Fruit fly (Drosophila melanogaster) whole organism, embryonic: Measurements from ENCODE around the gene Ccz1.
A peak's percentile ranks its signal among the peaks of the same experiment; 100 is the strongest.

ENCODE experiments used
- BEAF-32 ChIP-seq: fragments of 200-800 bp; sonication (Bioruptor generic); optimal IDR thresholded peaks from 3 replicates; lab custom pipeline; 2017; ENCODE audit warnings: missing biosample characterization, missing genetic modification characterization, mild to moderate bottlenecking, moderate library complexity, missing genetic modification reagents
- Bteb2 ChIP-seq: fragments of 200-800 bp; sonication (Bioruptor generic); optimal IDR thresholded peaks from 2 replicates; lab custom pipeline; 2016; ENCODE audit warnings: missing biosample characterization, missing genetic modification characterization
- CG10431 ChIP-seq: fragments of 200-800 bp; sonication (Bioruptor generic); optimal IDR thresholded peaks from 3 replicates; lab custom pipeline; 2018; ENCODE audit warnings: missing biosample characterization, mild to moderate bottlenecking, missing genetic modification characterization
- CG10979 ChIP-seq: fragments of 200-800 bp; sonication (Bioruptor generic); optimal IDR thresholded peaks from 2 replicates; lab custom pipeline; 2018; ENCODE audit warnings: missing biosample characterization, mild to moderate bottlenecking, missing genetic modification characterization, moderate library complexity
- CG12236 ChIP-seq: fragments of 200-800 bp; sonication (Bioruptor generic); optimal IDR thresholded peaks from 2 replicates; lab custom pipeline; 2016; ENCODE audit warnings: missing biosample characterization, missing genetic modification characterization
- CG12769 ChIP-seq: fragments of 200-800 bp; sonication (Bioruptor generic); optimal IDR thresholded peaks from 2 replicates; lab custom pipeline; 2019; ENCODE audit warnings: missing biosample characterization, mild to moderate bottlenecking, missing genetic modification characterization, moderate library complexity
- CG1529 ChIP-seq: fragments of 200-800 bp; sonication (Bioruptor generic); optimal IDR thresholded peaks from 3 replicates; lab custom pipeline; 2018; ENCODE audit warnings: missing biosample characterization, missing genetic modification characterization
- CG1603 ChIP-seq: fragments of 200-800 bp; sonication (Bioruptor generic); optimal IDR thresholded peaks from 2 replicates; lab custom pipeline; 2019; ENCODE audit warnings: missing biosample characterization, mild to moderate bottlenecking, missing genetic modification characterization, moderate library complexity
- CG1647 ChIP-seq: fragments of 200-800 bp; sonication (Bioruptor generic); optimal IDR thresholded peaks from 3 replicates; lab custom pipeline; 2016; ENCODE audit warnings: missing biosample characterization, missing genetic modification characterization
- CG16815 ChIP-seq: fragments of 200-800 bp; sonication (Bioruptor generic); optimal IDR thresholded peaks from 3 replicates; lab custom pipeline; 2017; ENCODE audit warnings: missing biosample characterization, mild to moderate bottlenecking, missing genetic modification characterization
- CG17186 ChIP-seq: fragments of 200-800 bp; sonication (Bioruptor generic); optimal IDR thresholded peaks from 3 replicates; lab custom pipeline; 2017; ENCODE audit warnings: missing biosample characterization, missing genetic modification reagents, missing genetic modification characterization
- CG17612 ChIP-seq: fragments of 200-800 bp; sonication (Bioruptor generic); IDR thresholded peaks from 2 replicates; pipeline ENCODE4 v1.3.6; 2022; ENCODE audit warnings: missing biosample characterization, missing genetic modification characterization
- CG2202 ChIP-seq: fragments of 200-800 bp; sonication (Bioruptor generic); optimal IDR thresholded peaks from 2 replicates; lab custom pipeline; 2018; ENCODE audit warnings: missing biosample characterization, mild to moderate bottlenecking, missing genetic modification characterization
- CG30020 ChIP-seq: fragments of 200-800 bp; optimal IDR thresholded peaks from 2 replicates; lab custom pipeline; 2019; ENCODE audit warnings: missing biosample characterization, mild to moderate bottlenecking, missing genetic modification characterization, moderate library complexity
- CG31388 ChIP-seq: fragments of 200-800 bp; sonication (Bioruptor generic); optimal IDR thresholded peaks from 2 replicates; lab custom pipeline; 2016; ENCODE audit warnings: missing biosample characterization, missing genetic modification characterization
- CG7357 ChIP-seq: fragments of 200-800 bp; sonication (Bioruptor generic); IDR thresholded peaks from 3 replicates; pipeline ENCODE4 v1.3.6; 2022; ENCODE audit warnings: missing biosample characterization, missing genetic modification characterization
- CG8924 ChIP-seq: fragments of 200-800 bp; optimal IDR thresholded peaks from 3 replicates; lab custom pipeline; 2019; ENCODE audit warnings: missing biosample characterization, mild to moderate bottlenecking, missing genetic modification characterization, moderate library complexity
- CG9876 ChIP-seq: fragments of 200-800 bp; sonication (Bioruptor generic); optimal IDR thresholded peaks from 2 replicates; lab custom pipeline; 2016; ENCODE audit warnings: missing biosample characterization, missing genetic modification characterization
- Dip2 ChIP-seq: fragments of 200-800 bp; sonication (Bioruptor generic); IDR thresholded peaks from 2 replicates; pipeline ENCODE4 v1.3.6; 2022; ENCODE audit warnings: missing biosample characterization, missing genetic modification characterization
- Dip3 ChIP-seq: fragments of 200-800 bp; sonication (Bioruptor generic); optimal IDR thresholded peaks from 3 replicates; lab custom pipeline; 2016; ENCODE audit warnings: missing biosample characterization, missing genetic modification characterization
- Doc2 ChIP-seq: fragments of 200-800 bp; sonication (Bioruptor generic); IDR thresholded peaks from 2 replicates; pipeline ENCODE4 v1.3.6; 2022; ENCODE audit warnings: missing biosample characterization, missing genetic modification characterization
- Dref ChIP-seq: fragments of 200-800 bp; sonication (Bioruptor generic); IDR thresholded peaks from 2 replicates; pipeline ENCODE4 v1.3.6; 2022; ENCODE audit warnings: missing biosample characterization, missing genetic modification characterization
- Eip74EF ChIP-seq, 2 experiments: fragments of 200-800 bp in 1 of 2; fragments of >200 bp in 1 of 2; sonication (Bioruptor generic) in 1 of 2; optimal IDR thresholded peaks; 2 replicates each; lab custom pipeline; 2017 to 2019; ENCODE audit warnings: missing biosample characterization in 2 of 2, missing genetic modification characterization in 2 of 2, mild to moderate bottlenecking in 1 of 2, moderate library complexity in 1 of 2
- Gsc ChIP-seq: fragments of 200-800 bp; sonication (Bioruptor generic); IDR thresholded peaks from 2 replicates; pipeline ENCODE4 v1.3.6; 2022; ENCODE audit warnings: missing biosample characterization, missing genetic modification characterization
- HmgZ ChIP-seq: fragments of 200-800 bp; sonication (Bioruptor generic); optimal IDR thresholded peaks from 2 replicates; lab custom pipeline; 2018; ENCODE audit warnings: missing biosample characterization, mild to moderate bottlenecking, missing genetic modification characterization
- Hmx ChIP-seq: fragments of 200-800 bp; sonication (Bioruptor generic); optimal IDR thresholded peaks from 2 replicates; lab custom pipeline; 2016; ENCODE audit warnings: missing biosample characterization, missing genetic modification characterization
- Hr78 ChIP-seq, 2 experiments: fragments of 200-800 bp in 1 of 2; fragments of >200 bp in 1 of 2; sonication (Bioruptor generic) in 1 of 2; optimal IDR thresholded peaks; 2 replicates each; lab custom pipeline; 2017 to 2019; ENCODE audit warnings: missing biosample characterization in 2 of 2, missing genetic modification characterization in 2 of 2, mild to moderate bottlenecking in 1 of 2, moderate library complexity in 1 of 2
- Meics ChIP-seq: fragments of 200-800 bp; sonication (Bioruptor generic); optimal IDR thresholded peaks from 2 replicates; lab custom pipeline; 2017; ENCODE audit warnings: missing biosample characterization, mild to moderate bottlenecking, missing genetic modification characterization
- Mes4 ChIP-seq: fragments of 200-800 bp; sonication (Bioruptor generic); optimal IDR thresholded peaks from 2 replicates; lab custom pipeline; 2016; ENCODE audit warnings: missing biosample characterization, missing genetic modification characterization
- Nf-YA ChIP-seq: fragments of 200-800 bp; sonication (Bioruptor generic); IDR thresholded peaks from 2 replicates; pipeline ENCODE4 v1.3.6; 2022; ENCODE audit warnings: missing biosample characterization, missing genetic modification characterization
- Ravus ChIP-seq: fragments of 200-800 bp; sonication (Bioruptor generic); IDR thresholded peaks from 2 replicates; pipeline ENCODE4 v1.3.6; 2022; ENCODE audit warnings: missing biosample characterization, missing genetic modification characterization
- Sox100B ChIP-seq: fragments of 200-800 bp; sonication (Bioruptor generic); optimal IDR thresholded peaks from 3 replicates; lab custom pipeline; 2018; ENCODE audit warnings: missing biosample characterization, mild to moderate bottlenecking, missing genetic modification characterization
- TFAM ChIP-seq: fragments of 200-800 bp; sonication (Bioruptor generic); optimal IDR thresholded peaks from 2 replicates; lab custom pipeline; 2017; ENCODE audit warnings: missing biosample characterization, missing genetic modification characterization, inconsistent platforms
- ac ChIP-seq: fragments of 200-800 bp; sonication (Bioruptor generic); optimal IDR thresholded peaks from 3 replicates; lab custom pipeline; 2017; ENCODE audit warnings: missing biosample characterization, mild to moderate bottlenecking, missing genetic modification characterization
- disco-r ChIP-seq: fragments of 200-800 bp; sonication (Bioruptor generic); optimal IDR thresholded peaks from 2 replicates; lab custom pipeline; 2016; ENCODE audit warnings: missing biosample characterization, missing genetic modification characterization
- dm ChIP-seq: fragments of 200-800 bp; sonication (Bioruptor generic); optimal IDR thresholded peaks from 3 replicates; lab custom pipeline; 2016; ENCODE audit warnings: missing biosample characterization, missing genetic modification characterization
- ewg ChIP-seq: fragments of 200-800 bp; sonication (Bioruptor generic); optimal IDR thresholded peaks from 3 replicates; lab custom pipeline; 2017; ENCODE audit warnings: mild to moderate bottlenecking, missing biosample characterization, missing genetic modification reagents, missing genetic modification characterization
- fd3F ChIP-seq: fragments of 200-800 bp; sonication (Bioruptor generic); optimal IDR thresholded peaks from 2 replicates; lab custom pipeline; 2018; ENCODE audit warnings: missing biosample characterization, mild to moderate bottlenecking, missing genetic modification characterization, moderate library complexity
- gro ChIP-seq: fragments of 200-800 bp; sonication (Bioruptor generic); optimal IDR thresholded peaks from 2 replicates; lab custom pipeline; 2016; ENCODE audit warnings: missing biosample characterization, missing genetic modification characterization
- gsb-n ChIP-seq: fragments of 200-800 bp; sonication (Bioruptor generic); optimal IDR thresholded peaks from 3 replicates; lab custom pipeline; 2018; ENCODE audit warnings: missing biosample characterization, mild to moderate bottlenecking, missing genetic modification characterization
- kni ChIP-seq: fragments of 200-800 bp; sonication (Bioruptor generic); optimal IDR thresholded peaks from 3 replicates; lab custom pipeline; 2017; ENCODE audit warnings: mild to moderate bottlenecking, missing biosample characterization, missing genetic modification reagents, missing genetic modification characterization
- lov ChIP-seq, 2 experiments: fragments of 200-800 bp in 1 of 2; fragments of >200 bp in 1 of 2; sonication (Bioruptor generic) in 1 of 2; IDR thresholded peaks in 1 of 2; optimal IDR thresholded peaks in 1 of 2; 2 replicates in 1 of 2; 3 replicates in 1 of 2; pipeline versions ENCODE4 v1.3.6 to Lab custom; 2017 to 2022; ENCODE audit warnings: missing biosample characterization in 1 of 2, missing genetic modification characterization in 1 of 2
- nau ChIP-seq: fragments of 200-800 bp; sonication (Bioruptor generic); optimal IDR thresholded peaks from 3 replicates; lab custom pipeline; 2017; ENCODE audit warnings: missing biosample characterization, mild to moderate bottlenecking, missing genetic modification characterization, missing genetic modification reagents
- pb ChIP-seq: fragments of 200-800 bp; sonication (Bioruptor generic); optimal IDR thresholded peaks from 3 replicates; lab custom pipeline; 2016; ENCODE audit warnings: missing biosample characterization, missing genetic modification characterization
- repo ChIP-seq: fragments of 200-800 bp; sonication (Bioruptor generic); optimal IDR thresholded peaks from 2 replicates; lab custom pipeline; 2016; ENCODE audit warnings: missing biosample characterization, missing genetic modification characterization
- shn ChIP-seq: fragments of 200-800 bp; sonication (Bioruptor generic); optimal IDR thresholded peaks from 3 replicates; lab custom pipeline; 2016; ENCODE audit warnings: missing biosample characterization, missing genetic modification characterization
- ssp ChIP-seq: fragments of 200-800 bp; sonication (Bioruptor generic); IDR thresholded peaks from 2 replicates; pipeline ENCODE4 v1.3.6; 2022; ENCODE audit warnings: missing biosample characterization, missing genetic modification characterization
- trem ChIP-seq: fragments of 200-800 bp; optimal IDR thresholded peaks from 3 replicates; lab custom pipeline; 2019; ENCODE audit warnings: missing biosample characterization, mild to moderate bottlenecking, missing genetic modification characterization, moderate library complexity
- unpg ChIP-seq: fragments of 200-800 bp; sonication (Bioruptor generic); optimal IDR thresholded peaks from 3 replicates; lab custom pipeline; 2018; ENCODE audit warnings: missing biosample characterization, mild to moderate bottlenecking, missing genetic modification characterization, moderate library complexity
- usp ChIP-seq: fragments of >200 bp; optimal IDR thresholded peaks from 2 replicates; lab custom pipeline; 2017; ENCODE audit warnings: missing biosample characterization, missing genetic modification characterization
- wek ChIP-seq: fragments of 200-800 bp; sonication (Bioruptor generic); optimal IDR thresholded peaks from 3 replicates; lab custom pipeline; 2018; ENCODE audit warnings: missing biosample characterization, mild to moderate bottlenecking, missing genetic modification characterization, moderate library complexity

Ccz1 gene

DNA sequence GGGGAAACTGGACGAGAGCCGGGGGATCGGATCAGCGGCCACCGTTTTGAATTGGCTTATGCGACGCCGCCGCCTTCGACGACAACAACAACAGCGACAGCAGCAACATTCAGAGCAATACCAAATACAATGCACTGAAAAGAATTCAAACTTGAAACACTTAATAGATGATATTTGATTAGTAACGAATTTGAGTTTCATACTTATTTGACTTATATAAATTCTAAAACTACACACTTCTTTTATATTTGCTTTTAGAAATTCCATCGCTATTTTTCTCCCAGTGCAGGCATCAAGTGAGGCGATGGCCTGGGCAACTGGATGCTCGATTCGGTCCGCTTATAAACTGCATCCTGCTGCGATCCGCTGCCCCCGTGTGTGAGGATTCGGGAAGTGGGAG, 30.9 kb downstream of the Ccz1 start (continued):
- no peak for TF ChIP-seq Nf-YA
- peak; percentile 14 for TF ChIP-seq gsb-n (tag; lab: Kevin White, UChicago)
- TF ChIP-seq gro = no peak
- peak; percentile 19 for TF ChIP-seq CG16815 (GFP tag; lab: Kevin White, UChicago)
- no peak for TF ChIP-seq trem (tag; lab: Kevin White, UChicago)
- TF ChIP-seq CG1529 (GFP tag; lab: Kevin White, UChicago) = no peak
- no peak for TF ChIP-seq ac
- TF ChIP-seq TFAM = no peak
- TF ChIP-seq CG17186 (GFP tag; lab: Kevin White, UChicago) = no peak
- TF ChIP-seq CG9876 (GFP tag; lab: Kevin White, UChicago) = no peak
- TF ChIP-seq BEAF-32 (GFP tag; lab: Kevin White, UChicago) = no peak
- TF ChIP-seq repo (GFP tag; lab: Kevin White, UChicago) = no peak
- no peak for TF ChIP-seq lov (optimal IDR thresholded peaks at IDR 0.05; lab: Kevin White, UChicago)
- 0 out of 3 replicates have a peak, but pooled peaks have one; percentile 6 for TF ChIP-seq lov (GFP tag; IDR thresholded peaks at IDR 0.05; lab: Robert Waterston, UW)
- TF ChIP-seq CG30020 (tag; lab: Kevin White, UChicago) = no peak
- TF ChIP-seq wek (GFP tag; lab: Kevin White, UChicago) = no peak
- no peak for TF ChIP-seq CG1647 (GFP tag; lab: Kevin White, UChicago)
- peak; percentile 39 for TF ChIP-seq unpg (GFP tag; lab: Kevin White, UChicago)
- TF ChIP-seq CG17612 (GFP tag; lab: Robert Waterston, UW) = no peak
- TF ChIP-seq Doc2 (GFP tag; lab: Robert Waterston, UW) = no peak
- no peak for TF ChIP-seq CG12236 (GFP tag; lab: Kevin White, UChicago)
- peak; percentile 23 for TF ChIP-seq CG2202 (tag; lab: Kevin White, UChicago)
- no peak for TF ChIP-seq HmgZ
- no peak for TF ChIP-seq disco-r (GFP tag; lab: Kevin White, UChicago)
- TF ChIP-seq ewg (GFP tag; lab: Kevin White, UChicago) = no peak
- TF ChIP-seq Eip74EF (GFP tag; optimal IDR thresholded peaks at IDR 0.05; lab: Kevin White, UChicago) = no peak
- TF ChIP-seq Sox100B (GFP tag; lab: Kevin White, UChicago) = no peak
- TF ChIP-seq Ravus (GFP tag; lab: Robert Waterston, UW) = no peak
- no peak for TF ChIP-seq Meics (GFP tag; lab: Kevin White, UChicago)
- peak; percentile 24 for TF ChIP-seq CG10979 (tag; lab: Kevin White, UChicago)
- no peak for TF ChIP-seq CG12769
- peak; percentile 22 for TF ChIP-seq CG8924 (tag; lab: Kevin White, UChicago)
- no peak for TF ChIP-seq CG31388 (GFP tag; lab: Kevin White, UChicago)
- no peak for TF ChIP-seq Dref (GFP tag; lab: Robert Waterston, UW)
- TF ChIP-seq kni (GFP tag; lab: Kevin White, UChicago) = no peak
- no peak for TF ChIP-seq Dip3 (GFP tag; lab: Kevin White, UChicago)
- TF ChIP-seq CG10431 (GFP tag; lab: Kevin White, UChicago) = no peak
- no peak for TF ChIP-seq Dip2 (GFP tag; lab: Robert Waterston, UW)
- TF ChIP-seq shn (GFP tag; lab: Kevin White, UChicago) = no peak
- TF ChIP-seq fd3F (GFP tag; lab: Kevin White, UChicago) = no peak
- no peak for TF ChIP-seq CG7357 (GFP tag; lab: Robert Waterston, UW)
- no peak for TF ChIP-seq Mes4
- no peak for TF ChIP-seq dm
- TF ChIP-seq Bteb2 (GFP tag; lab: Kevin White, UChicago) = no peak
- TF ChIP-seq CG1603 (tag; lab: Kevin White, UChicago) = peak; percentile 50
- TF ChIP-seq Hr78 (GFP tag; optimal IDR thresholded peaks at IDR 0.05; lab: Kevin White, UChicago) = no peak
- no peak for TF ChIP-seq Gsc
- no peak for TF ChIP-seq usp (GFP tag; lab: Kevin White, UChicago)
- 0 out of 2 replicates have a peak, but pooled peaks have one; percentile 11 for TF ChIP-seq ssp (GFP tag; lab: Robert Waterston, UW)
- TF ChIP-seq Hmx (GFP tag; lab: Kevin White, UChicago) = no peak
- no peak for TF ChIP-seq nau
- TF ChIP-seq pb (GFP tag; lab: Kevin White, UChicago) = no peak
